Fruit fly (Drosophila melanogaster) whole organism, wandering third instar larva: ENCODE data around the gene CRIF.

Source experiments
- Abd-B ChIP-seq: fragments of >200 bp; optimal IDR thresholded peaks from 2 replicates; lab custom pipeline; 2017; ENCODE audit warnings: missing biosample characterization, missing genetic modification characterization
- CG32264 ChIP-seq: fragments of 200-800 bp; sonication (Bioruptor generic); optimal IDR thresholded peaks from 2 replicates; lab custom pipeline; 2016; ENCODE audit warnings: missing biosample characterization, missing genetic modification characterization
- CrebA ChIP-seq: fragments of 200-800 bp; sonication (Bioruptor generic); optimal IDR thresholded peaks from 2 replicates; lab custom pipeline; 2016; ENCODE audit warnings: missing biosample characterization, mild to moderate bottlenecking, missing genetic modification characterization, borderline replicate concordance
- Dif ChIP-seq: fragments of 200-275, 200-300 bp; sonication (Bioruptor generic); optimal IDR thresholded peaks from 2 replicates; lab custom pipeline; 2018; ENCODE audit warnings: missing biosample characterization, missing genetic modification characterization; ENCODE audit not compliant: partially characterized antibody
- GATAd ChIP-seq: sonication (Bioruptor generic); optimal IDR thresholded peaks from 2 replicates; lab custom pipeline; 2016; ENCODE audit warnings: missing biosample characterization, missing genetic modification characterization
- HLH106 ChIP-seq: fragments of 200-800 bp; optimal IDR thresholded peaks from 3 replicates; lab custom pipeline; 2019; ENCODE audit warnings: missing biosample characterization, mild to moderate bottlenecking, missing genetic modification characterization, moderate library complexity
- Hnf4 ChIP-seq: fragments of 200-800 bp; sonication (Bioruptor generic); optimal IDR thresholded peaks from 2 replicates; lab custom pipeline; 2016; ENCODE audit warnings: missing biosample characterization, mild to moderate bottlenecking, missing genetic modification characterization
- Hr78 ChIP-seq: fragments of >200 bp; optimal IDR thresholded peaks from 2 replicates; lab custom pipeline; 2017; ENCODE audit warnings: missing biosample characterization, missing genetic modification characterization
- Hr83 ChIP-seq: fragments of 200-300 bp; sonication (Bioruptor generic); optimal IDR thresholded peaks from 2 replicates; lab custom pipeline; 2016; ENCODE audit warnings: missing biosample characterization, mild to moderate bottlenecking, missing genetic modification characterization, moderate library complexity; ENCODE audit not compliant: poor library complexity, severe bottlenecking
- Jra ChIP-seq: sonication (Bioruptor generic); optimal IDR thresholded peaks from 2 replicates; lab custom pipeline; 2016; ENCODE audit warnings: missing biosample characterization, missing genetic modification characterization
- Mio ChIP-seq: sonication (Bioruptor generic); optimal IDR thresholded peaks from 2 replicates; lab custom pipeline; 2016; ENCODE audit warnings: missing biosample characterization, missing genetic modification characterization
- Myc ChIP-seq: fragments of >200 bp; optimal IDR thresholded peaks from 2 replicates; lab custom pipeline; 2017
- OdsH ChIP-seq: fragments of 200-800 bp; sonication (Bioruptor generic); optimal IDR thresholded peaks from 2 replicates; lab custom pipeline; 2016; ENCODE audit warnings: missing biosample characterization, mild to moderate bottlenecking, missing genetic modification characterization
- Vsx2 ChIP-seq: fragments of 200-300, 225-300 bp; sonication (Bioruptor generic); optimal IDR thresholded peaks from 2 replicates; lab custom pipeline; 2018; ENCODE audit warnings: missing biosample characterization, missing genetic modification characterization; ENCODE audit not compliant: partially characterized antibody
- brk ChIP-seq: fragments of 200-800 bp; sonication (Bioruptor generic); optimal IDR thresholded peaks from 2 replicates; lab custom pipeline; 2016; ENCODE audit warnings: missing biosample characterization, mild to moderate bottlenecking, missing genetic modification characterization
- dmrt93B ChIP-seq: fragments of 200-800 bp; sonication (Bioruptor generic); optimal IDR thresholded peaks from 2 replicates; lab custom pipeline; 2018; ENCODE audit warnings: missing biosample characterization, mild to moderate bottlenecking, missing genetic modification characterization
- dsf ChIP-seq: sonication (Bioruptor generic); optimal IDR thresholded peaks from 2 replicates; lab custom pipeline; 2016; ENCODE audit warnings: missing biosample characterization, missing genetic modification characterization, borderline replicate concordance
- ey ChIP-seq: fragments of 200-800 bp; sonication (Bioruptor generic); optimal IDR thresholded peaks from 2 replicates; lab custom pipeline; 2016; ENCODE audit warnings: missing biosample characterization, missing genetic modification characterization
- fru ChIP-seq: fragments of 200-800 bp; sonication (Bioruptor generic); optimal IDR thresholded peaks from 3 replicates; lab custom pipeline; 2016; ENCODE audit warnings: missing biosample characterization, mild to moderate bottlenecking, missing genetic modification characterization
- jim ChIP-seq: fragments of 175-275, 200-325 bp; sonication (Bioruptor generic); optimal IDR thresholded peaks from 2 replicates; lab custom pipeline; 2016; ENCODE audit warnings: missing biosample characterization, mild to moderate bottlenecking, missing genetic modification characterization
- pan ChIP-seq: fragments of >200 bp; optimal IDR thresholded peaks from 2 replicates; lab custom pipeline; 2017
- rgr ChIP-seq: fragments of 200-800 bp; sonication (Bioruptor generic); optimal IDR thresholded peaks from 3 replicates; lab custom pipeline; 2016; ENCODE audit warnings: missing biosample characterization, mild to moderate bottlenecking, missing genetic modification characterization
- sage ChIP-seq: fragments of 200-800 bp; sonication (Bioruptor generic); optimal IDR thresholded peaks from 2 replicates; lab custom pipeline; 2016; ENCODE audit warnings: missing biosample characterization, mild to moderate bottlenecking, missing genetic modification characterization
- sv ChIP-seq: fragments of 200-800 bp; sonication (Bioruptor generic); optimal IDR thresholded peaks from 3 replicates; lab custom pipeline; 2016; ENCODE audit warnings: missing biosample characterization, missing genetic modification characterization
- usp ChIP-seq: fragments of >200 bp; optimal IDR thresholded peaks from 2 replicates; lab custom pipeline; 2017; ENCODE audit warnings: missing biosample characterization, missing genetic modification characterization
- woc ChIP-seq: sonication (Bioruptor generic); optimal IDR thresholded peaks from 2 replicates; lab custom pipeline; 2016; ENCODE audit warnings: missing biosample characterization, mild to moderate bottlenecking, missing genetic modification characterization

Gene CRIF

DNA sequence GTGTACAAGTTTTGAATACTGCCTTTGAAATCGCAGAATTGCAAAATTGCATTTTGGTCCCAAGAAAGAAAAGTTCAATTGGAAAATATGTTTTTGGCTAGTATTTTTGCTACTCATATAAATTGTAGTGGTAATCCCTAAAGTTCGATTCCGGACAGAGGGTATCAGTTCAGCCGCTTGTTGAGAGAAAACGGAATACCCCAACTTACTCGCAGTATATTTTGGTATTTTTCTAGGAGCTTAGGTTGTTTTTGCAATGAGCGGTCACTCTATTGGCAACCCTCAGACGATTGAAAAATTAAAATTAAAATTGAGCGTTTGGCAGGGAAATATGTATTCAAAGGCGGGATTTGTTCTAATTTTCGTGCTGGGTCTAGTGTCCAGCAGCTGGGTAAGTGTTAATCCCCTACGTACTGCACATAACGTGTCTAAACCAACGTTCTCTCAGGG lies 5.6 kb upstream of the CRIF start:
- TF ChIP-seq CG32264 (GFP tag; lab: Kevin White, UChicago) (no peak), sv (GFP tag; lab: Kevin White, UChicago) (no peak), jim (GFP tag; lab: Kevin White, UChicago) (no peak), Myc (lab: Kevin White, UChicago) (peak; percentile 59), Hr83 (GFP tag; lab: Kevin White, UChicago) (no peak), dmrt93B (GFP tag; lab: Kevin White, UChicago) (no peak), woc (GFP tag; lab: Kevin White, UChicago) (peak; percentile 7)

DNA sequence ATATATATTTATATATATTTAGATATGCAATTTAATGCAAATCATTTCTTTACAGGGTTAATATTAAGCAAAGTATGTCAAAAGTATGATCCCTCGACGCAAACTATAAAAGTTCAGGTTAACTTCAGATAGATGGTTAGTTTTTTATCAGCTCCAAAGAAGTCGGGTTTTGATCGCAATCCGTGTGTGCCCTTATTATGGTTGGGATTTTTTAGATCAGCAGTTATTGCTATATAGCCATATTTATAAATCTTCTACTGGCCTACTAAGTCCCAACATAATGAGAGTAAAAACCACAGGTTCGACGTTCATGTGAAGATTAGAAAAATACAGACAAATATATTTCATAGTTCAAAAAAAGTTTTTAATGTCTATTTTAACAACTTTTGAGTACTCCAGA lies 5.1 kb upstream of the CRIF start, which contains the start of gene EMC10:
EMC10 (plus strand) TSS at position 301 of the 400 bp plus-strand sequence.
- TF ChIP-seq rgr (GFP tag; lab: Kevin White, UChicago) (no peak), sage (GFP tag; lab: Kevin White, UChicago) (no peak), fru (GFP tag; lab: Kevin White, UChicago) (no peak), Myc (lab: Kevin White, UChicago) (no peak), CrebA (no peak), Vsx2 (GFP tag; lab: Kevin White, UChicago) (no peak), HLH106 (tag; lab: Kevin White, UChicago) (no peak), Hnf4 (GFP tag; lab: Kevin White, UChicago) (no peak), dmrt93B (GFP tag; lab: Kevin White, UChicago) (no peak), Abd-B (GFP tag; lab: Kevin White, UChicago) (no peak), Jra (GFP tag; lab: Kevin White, UChicago) (no peak), ey (GFP tag; lab: Kevin White, UChicago) (no peak)

DNA sequence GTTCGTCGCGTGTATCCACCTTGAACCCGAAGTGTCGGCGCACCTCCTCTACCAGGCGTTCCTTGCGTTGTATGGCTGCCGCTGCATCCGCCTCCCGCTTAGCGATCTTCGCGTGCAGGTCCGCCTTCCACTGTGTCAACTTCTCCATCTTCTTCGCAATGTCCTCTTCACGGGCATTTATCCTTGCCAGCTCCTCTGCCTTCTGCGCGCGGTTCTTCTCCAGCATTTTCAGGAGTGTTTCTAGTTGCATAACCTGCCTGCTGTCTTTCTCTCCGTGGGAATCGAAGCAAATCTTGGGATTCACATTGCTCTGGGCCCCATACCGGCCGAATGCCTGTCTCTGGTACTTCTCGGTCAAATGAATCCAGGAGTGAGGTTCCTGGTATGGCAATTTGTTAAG lies 444 bp downstream of the CRIF start:
- TF ChIP-seq Dif (GFP tag; lab: Kevin White, UChicago) (no peak), sage (GFP tag; lab: Kevin White, UChicago) (no peak), dsf (GFP tag; lab: Kevin White, UChicago) (no peak), HLH106 (tag; lab: Kevin White, UChicago) (no peak), dmrt93B (GFP tag; lab: Kevin White, UChicago) (no peak), Vsx2 (GFP tag; lab: Kevin White, UChicago) (no peak)
- TF ChIP-seq, all 38 proteins: peak for 0

DNA sequence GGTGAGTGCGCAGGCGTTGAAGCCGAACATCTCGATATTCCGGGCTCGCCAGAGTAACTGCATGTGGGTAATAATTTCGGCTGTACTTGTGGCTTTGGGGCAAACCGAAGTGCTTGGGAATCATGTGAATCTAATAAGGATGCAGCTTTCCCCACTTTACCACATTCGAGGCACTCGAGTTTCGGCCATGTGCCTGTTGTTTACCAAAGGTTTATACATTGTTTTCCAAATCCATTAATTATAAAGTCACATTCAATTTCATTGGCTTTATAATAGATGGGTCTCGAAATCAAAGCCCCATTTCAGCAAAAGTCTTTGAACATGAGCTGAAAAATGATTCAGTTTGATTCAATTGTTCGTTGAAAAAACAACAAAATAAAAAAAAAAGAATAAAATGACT lies 3.6 kb downstream of the CRIF start, which contains the start of gene CG7634:
CG7634 (plus strand) TSS at position 301 of the 400 bp plus-strand sequence.
- no peak for TF ChIP-seq pan (lab: Kevin White, UChicago)

DNA sequence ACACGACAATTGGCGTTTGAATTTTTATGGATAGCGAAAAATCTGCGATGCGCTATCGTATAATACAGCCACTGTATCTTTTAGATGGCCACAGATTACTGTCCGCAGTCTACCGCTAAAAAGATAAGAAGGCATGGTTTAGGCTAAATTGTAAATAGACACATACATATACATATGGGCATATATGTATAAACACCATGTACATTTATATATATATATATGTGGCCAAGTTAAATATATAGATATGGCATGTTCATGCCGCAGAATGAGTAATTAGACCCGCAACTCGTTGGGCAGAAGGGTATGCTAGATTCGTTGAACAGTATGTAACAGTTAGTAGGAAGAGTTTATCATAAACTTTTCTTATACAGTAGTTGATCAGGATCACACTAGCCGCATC lies 6.6 kb downstream of the CRIF start, which contains the start of gene CapaR:
CapaR (minus strand) TSS at position 101 of the 400 bp plus-strand sequence.
- TF ChIP-seq HLH106 (tag; lab: Kevin White, UChicago) (no peak), Hr78 (GFP tag; lab: Kevin White, UChicago) (no peak), brk (GFP tag; lab: Kevin White, UChicago) (no peak), OdsH (GFP tag; lab: Kevin White, UChicago) (no peak), fru (GFP tag; lab: Kevin White, UChicago) (no peak), usp (GFP tag; lab: Kevin White, UChicago) (no peak), GATAd (no peak)

DNA sequence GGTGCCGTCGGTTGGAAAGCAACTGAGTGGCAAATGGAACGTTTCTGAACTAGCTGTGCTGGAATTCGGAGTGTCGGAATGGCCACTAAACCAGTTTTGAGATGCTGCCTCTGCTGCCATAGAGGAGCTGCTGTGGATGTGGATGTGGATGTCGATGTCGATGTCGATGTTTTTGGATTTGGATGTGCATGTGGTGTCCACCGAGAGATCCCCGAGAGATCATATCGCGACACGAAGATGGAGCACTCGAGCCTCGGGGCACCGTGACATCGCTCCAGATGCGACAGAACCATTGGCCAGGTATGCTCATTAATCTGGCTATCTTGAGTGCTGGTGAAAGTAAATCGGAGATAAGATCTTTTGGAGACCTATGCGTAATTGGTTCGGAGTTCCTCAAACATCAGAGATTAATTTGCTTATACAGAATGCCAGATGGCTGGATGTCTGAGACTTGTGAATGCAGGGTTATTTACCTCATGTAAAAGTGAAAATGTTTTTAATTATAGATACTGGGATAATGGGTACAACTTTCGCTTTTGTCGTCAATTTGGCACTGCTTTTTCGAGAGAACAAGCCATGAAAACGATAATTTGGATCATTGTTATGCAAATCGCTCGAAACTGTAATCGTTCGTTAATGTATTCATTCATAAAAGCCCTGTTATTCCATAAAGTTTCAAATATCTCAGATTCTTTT lies 10.4 kb downstream of the CRIF start, which contains the start of gene CG7173:
CG7173 (minus strand) TSS at position 51 of the 696 bp plus-strand sequence.
- TF ChIP-seq Abd-B (GFP tag; lab: Kevin White, UChicago) (no peak), jim (GFP tag; lab: Kevin White, UChicago) (no peak), GATAd (no peak), pan (lab: Kevin White, UChicago) (no peak), CrebA (no peak), Mio (GFP tag; lab: Kevin White, UChicago) (no peak), Jra (GFP tag; lab: Kevin White, UChicago) (no peak)
- TF ChIP-seq, all 38 proteins: peak for 0
